Fruit fly (Drosophila melanogaster): ENCODE results near the gene crn.

The crn gene

dm6 chrX:2297428-2298200, 47.8 kb upstream of the crn start (continued):
- TF ChIP-seq Spps (tag; optimal IDR thresholded peaks at IDR 0.05) (peak; percentile 94), CG2116 (GFP tag; optimal IDR thresholded peaks at IDR 0.05) (peak; percentile 84), Blimp-1 (GFP tag; optimal IDR thresholded peaks at IDR 0.05) (peak; percentile 98), so (GFP tag; IDR thresholded peaks at IDR 0.05) (peak; percentile 98), yki (optimal IDR thresholded peaks at IDR 0.05) (no peak), NFAT (GFP tag; IDR thresholded peaks at IDR 0.05) (peak; percentile 97), Gsc (GFP tag; IDR thresholded peaks at IDR 0.05) (peak; percentile 95), B-H1 (GFP tag; IDR thresholded peaks at IDR 0.05) (peak; percentile 97), CG5953 (GFP tag; IDR thresholded peaks at IDR 0.05) (peak; percentile 98), ken (GFP tag; IDR thresholded peaks at IDR 0.05) (peak; percentile 99), CG13894 (tag; optimal IDR thresholded peaks at IDR 0.05) (peak; percentile 95), sens (GFP tag) (peak; percentile 100), C15 (GFP tag; IDR thresholded peaks at IDR 0.05) (peak; percentile 93), CG15514 (GFP tag; optimal IDR thresholded peaks at IDR 0.05) (peak; percentile 94), E2f1 (GFP tag; IDR thresholded peaks at IDR 0.05) (peak; percentile 98), CG5245 (GFP tag; optimal IDR thresholded peaks at IDR 0.05) (peak; percentile 99), knrl (GFP tag; IDR thresholded peaks at IDR 0.05; ENCODE audit: partially characterized antibody) (no peak), shn (GFP tag; optimal IDR thresholded peaks at IDR 0.05) (peak; percentile 98), dmrt11E (tag; optimal IDR thresholded peaks at IDR 0.05) (peak; percentile 93), tio (GFP tag; optimal IDR thresholded peaks at IDR 0.05) (peak; percentile 97), CG3995 (GFP tag; optimal IDR thresholded peaks at IDR 0.05) (peak; percentile 77), Max (GFP tag; optimal IDR thresholded peaks at IDR 0.05) (peak; percentile 98), emc (GFP tag; optimal IDR thresholded peaks at IDR 0.05) (peak; percentile 97), Nf-YC (tag; optimal IDR thresholded peaks at IDR 0.05) (peak; percentile 85), gcm (GFP tag; optimal IDR thresholded peaks at IDR 0.05) (peak; percentile 97), CG17361 (GFP tag; IDR thresholded peaks at IDR 0.05) (peak; percentile 97), btn (GFP tag; optimal IDR thresholded peaks at IDR 0.05) (peak; percentile 98), CG10147 (GFP tag; optimal IDR thresholded peaks at IDR 0.05) (peak; percentile 97), Oaz (GFP tag; IDR thresholded peaks at IDR 0.05) (peak; percentile 95), mld (GFP tag; IDR thresholded peaks at IDR 0.05; ENCODE audit: partially characterized antibody) (no peak), inv (GFP tag; IDR thresholded peaks at IDR 0.05; ENCODE audit: partially characterized antibody) (no peak), ci (GFP tag; IDR thresholded peaks at IDR 0.05) (peak; percentile 99), Opbp (GFP tag; IDR thresholded peaks at IDR 0.05; ENCODE audit: partially characterized antibody) (no peak), CG12769 (tag; optimal IDR thresholded peaks at IDR 0.05) (peak; percentile 99), CG17829 (tag; optimal IDR thresholded peaks at IDR 0.05) (peak; percentile 97), CG9797 (GFP tag; optimal IDR thresholded peaks at IDR 0.05) (peak; percentile 60), CG10959 (GFP tag; IDR thresholded peaks at IDR 0.05) (peak; percentile 97), CHES-1-like (GFP tag; optimal IDR thresholded peaks at IDR 0.05) (peak; percentile 99), CG14050 (GFP tag; IDR thresholded peaks at IDR 0.05) (peak; percentile 98), Neu2 (GFP tag; optimal IDR thresholded peaks at IDR 0.05; ENCODE audit: borderline replicate concordance) (peak; percentile 86), Myb (GFP tag; optimal IDR thresholded peaks at IDR 0.05) (peak; percentile 93), CG11560 (tag; IDR thresholded peaks at IDR 0.05) (peak; percentile 92), CG11247 (GFP tag; IDR thresholded peaks at IDR 0.05) (peak; percentile 98), CG10654 (GFP tag; optimal IDR thresholded peaks at IDR 0.05) (peak; percentile 99), CG10267 (tag; optimal IDR thresholded peaks at IDR 0.05) (peak; percentile 92), pho (GFP tag; optimal IDR thresholded peaks at IDR 0.05) (peak; percentile 97), tap (tag; optimal IDR thresholded peaks at IDR 0.05) (peak; percentile 99), Atf6 (GFP tag; IDR thresholded peaks at IDR 0.05) (peak; percentile 98), dysf (GFP tag; IDR thresholded peaks at IDR 0.05) (peak; percentile 99), CG12104 (GFP tag; optimal IDR thresholded peaks at IDR 0.05) (peak; percentile 96)
